Fruit fly (Drosophila melanogaster): ENCODE measurements around the gene CG6999.

CG6999 gene

DNA sequence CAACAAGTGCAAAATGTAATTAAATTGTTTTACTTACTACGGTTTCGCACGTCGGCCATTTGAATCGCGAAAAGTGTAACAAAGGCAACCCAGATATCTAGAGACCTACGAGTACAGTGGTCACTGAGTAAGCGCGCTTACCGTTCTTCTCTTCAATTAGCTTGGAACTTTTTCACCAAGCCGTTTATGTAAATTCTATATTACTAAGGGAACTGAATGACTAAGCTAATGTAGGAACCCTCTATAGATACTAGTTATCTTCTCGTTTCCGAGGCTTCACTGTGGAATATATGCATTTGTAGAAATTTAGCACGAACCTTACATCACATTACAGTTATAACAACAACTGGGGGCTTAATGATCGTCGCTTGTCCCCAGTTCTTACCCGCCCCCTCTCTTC lies 41.2 kb upstream of the CG6999 start (continued):
- peak; percentile 17 for TF ChIP-seq Meics (GFP tag; optimal IDR thresholded peaks at IDR 0.05)
- peak; percentile 27; the same call in 1 of the 2 replicates for TF ChIP-seq wor (GFP tag; IDR thresholded peaks at IDR 0.05)
- TF ChIP-seq pan (optimal IDR thresholded peaks at IDR 0.05), result no peak
- TF ChIP-seq pan (GFP tag; optimal IDR thresholded peaks at IDR 0.05 in 1 of 2, IDR thresholded peaks at IDR 0.05 in 1 of 2), result peak in 1 of 2 experiments; percentile 46
- peak; percentile 32 for TF ChIP-seq CG15269 (tag; optimal IDR thresholded peaks at IDR 0.05)
- TF ChIP-seq bab2 (GFP tag; optimal IDR thresholded peaks at IDR 0.05), result peak; percentile 3
- TF ChIP-seq bigmax (GFP tag; optimal IDR thresholded peaks at IDR 0.05), result no peak
- no peak for TF ChIP-seq CG8290 (GFP tag; optimal IDR thresholded peaks at IDR 0.05)
- TF ChIP-seq CG8290 (tag; optimal IDR thresholded peaks at IDR 0.05), result peak in 1 of 2 experiments; percentile 31
- no peak for TF ChIP-seq CG10959 (GFP tag; IDR thresholded peaks at IDR 0.05)
- TF ChIP-seq disco-r (GFP tag; optimal IDR thresholded peaks at IDR 0.05), result no peak
- no peak for TF ChIP-seq CG12391 (tag; optimal IDR thresholded peaks at IDR 0.05)
- 0 out of 2 replicates have a peak, but pooled peaks have one; percentile 6 for TF ChIP-seq sob (GFP tag; IDR thresholded peaks at IDR 0.05)
- TF ChIP-seq Ets65A (GFP tag), result peak; percentile 65
- TF ChIP-seq CG7372 (GFP tag; IDR thresholded peaks at IDR 0.05), result 0 out of 2 replicates have a peak, but pooled peaks have one; percentile 9
- TF ChIP-seq wdn (GFP tag; IDR thresholded peaks at IDR 0.05), result peak; percentile 26; the same call in 1 of the 2 replicates
- TF ChIP-seq dmrt11E (tag; optimal IDR thresholded peaks at IDR 0.05), result peak; percentile 3
- TF ChIP-seq repo (GFP tag; optimal IDR thresholded peaks at IDR 0.05), result no peak
- peak; percentile 47 for TF ChIP-seq sisA (GFP tag; IDR thresholded peaks at IDR 0.05)
- TF ChIP-seq seq (GFP tag; IDR thresholded peaks at IDR 0.05), result no peak
- TF ChIP-seq bsh (GFP tag; optimal IDR thresholded peaks at IDR 0.05), result peak in 1 of 2 experiments; percentile 49
- no peak for TF ChIP-seq D19A (tag; optimal IDR thresholded peaks at IDR 0.05)
- peak; percentile 2 for TF ChIP-seq jumu (GFP tag; optimal IDR thresholded peaks at IDR 0.05)
- TF ChIP-seq mld (GFP tag; IDR thresholded peaks at IDR 0.05; ENCODE audit: partially characterized antibody), result no peak
- TF ChIP-seq gfzf (GFP tag; optimal IDR thresholded peaks at IDR 0.05), result no peak
- TF ChIP-seq ase (GFP tag; IDR thresholded peaks at IDR 0.05), result 0 out of 3 replicates have a peak, but pooled peaks have one; percentile 35
- TF ChIP-seq CG16779 (GFP tag; IDR thresholded peaks at IDR 0.05), result no peak
- TF ChIP-seq CG34224 (GFP tag; IDR thresholded peaks at IDR 0.05; ENCODE audit: partially characterized antibody), result no peak
- TF ChIP-seq CG12104 (GFP tag; optimal IDR thresholded peaks at IDR 0.05), result no peak
- TF ChIP-seq CG3726 (GFP tag; IDR thresholded peaks at IDR 0.05), result 0 out of 3 replicates have a peak, but pooled peaks have one; percentile 10
- TF ChIP-seq chif (GFP tag; optimal IDR thresholded peaks at IDR 0.05), result peak in 1 of 2 experiments; percentile 3
- no peak for TF ChIP-seq da (GFP tag; optimal IDR thresholded peaks at IDR 0.05)
- peak in 1 of 2 experiments; percentile 20 for TF ChIP-seq Pdp1 (GFP tag; optimal IDR thresholded peaks at IDR 0.05)
- TF ChIP-seq CG1792 (GFP tag; optimal IDR thresholded peaks at IDR 0.05), result no peak
- TF ChIP-seq fd102C (GFP tag; optimal IDR thresholded peaks at IDR 0.05), result no peak
- peak; percentile 8 for TF ChIP-seq Ssrp (tag; optimal IDR thresholded peaks at IDR 0.05)
- no peak for TF ChIP-seq Eip74EF (GFP tag; optimal IDR thresholded peaks at IDR 0.05)
- TF ChIP-seq CG17359 (tag; optimal IDR thresholded peaks at IDR 0.05), result peak; percentile 51
- peak; percentile 15 for TF ChIP-seq Chrac-16 (GFP tag; optimal IDR thresholded peaks at IDR 0.05)
- peak; percentile 60; the same call in 1 of the 3 replicates for TF ChIP-seq zfh1 (GFP tag; IDR thresholded peaks at IDR 0.05)
- peak; percentile 21; the same call in 1 of the 2 replicates for TF ChIP-seq stc (GFP tag; IDR thresholded peaks at IDR 0.05)
- peak; percentile 41 for TF ChIP-seq gem (tag; optimal IDR thresholded peaks at IDR 0.05)
- TF ChIP-seq CG10366 (GFP tag; IDR thresholded peaks at IDR 0.05), result peak; percentile 48
- peak; percentile 25 for TF ChIP-seq ind (GFP tag; optimal IDR thresholded peaks at IDR 0.05)
- peak; percentile 26 for TF ChIP-seq HHEX (GFP tag; optimal IDR thresholded peaks at IDR 0.05)
- no peak for TF ChIP-seq B-H2 (GFP tag; optimal IDR thresholded peaks at IDR 0.05)
- TF ChIP-seq hkb (optimal IDR thresholded peaks at IDR 0.05), result no peak
- TF ChIP-seq hkb (GFP tag; IDR thresholded peaks at IDR 0.05), result peak; percentile 40; the same call in 1 of the 2 replicates
- TF ChIP-seq Sox102F (GFP tag; optimal IDR thresholded peaks at IDR 0.05), result peak; percentile 40
- peak; percentile 16 for TF ChIP-seq CG4820 (GFP tag; optimal IDR thresholded peaks at IDR 0.05)
- peak; percentile 35; the same call in 1 of the 2 replicates for TF ChIP-seq chm (GFP tag; IDR thresholded peaks at IDR 0.05)

Data from whole organism, embryonic.